Fruit fly (Drosophila melanogaster) whole organism, embryonic: Measurements from ENCODE around the gene Sodq.

Source experiments
- Atf-2 ChIP-seq: fragments of 200-800 bp; sonication (Bioruptor generic); optimal IDR thresholded peaks from 2 replicates; lab custom pipeline; 2016; ENCODE audit warnings: missing biosample characterization, missing genetic modification characterization
- Bdp1 ChIP-seq: fragments of 200-800 bp; sonication (Bioruptor generic); optimal IDR thresholded peaks from 3 replicates; lab custom pipeline; 2016; ENCODE audit warnings: missing biosample characterization, missing genetic modification characterization
- C15 ChIP-seq: fragments of 200-800 bp; sonication (Bioruptor generic); IDR thresholded peaks from 3 replicates; pipeline ENCODE4 v1.3.6; 2022; ENCODE audit warnings: missing biosample characterization, missing genetic modification characterization
- CG10565 ChIP-seq: fragments of 200-800 bp; sonication (Bioruptor generic); optimal IDR thresholded peaks from 3 replicates; lab custom pipeline; 2016; ENCODE audit warnings: missing biosample characterization, mild to moderate bottlenecking, missing genetic modification characterization
- CG11247 ChIP-seq: fragments of 200-800 bp; sonication (Bioruptor generic); IDR thresholded peaks from 2 replicates; pipeline ENCODE4 v1.3.6; 2022; ENCODE audit warnings: missing biosample characterization, missing genetic modification characterization
- CG11504 ChIP-seq: fragments of 200-800 bp; sonication (Bioruptor generic); optimal IDR thresholded peaks from 3 replicates; lab custom pipeline; 2019; ENCODE audit warnings: missing biosample characterization, mild to moderate bottlenecking, missing genetic modification characterization, moderate library complexity
- CG12236 ChIP-seq: fragments of 200-800 bp; sonication (Bioruptor generic); optimal IDR thresholded peaks from 2 replicates; lab custom pipeline; 2016; ENCODE audit warnings: missing biosample characterization, missing genetic modification characterization
- CG13123 ChIP-seq: fragments of 200-800 bp; sonication (Bioruptor generic); optimal IDR thresholded peaks from 2 replicates; lab custom pipeline; 2016; ENCODE audit warnings: missing biosample characterization, missing genetic modification characterization
- CG15601 ChIP-seq: fragments of 200-800 bp; sonication (Bioruptor generic); optimal IDR thresholded peaks from 3 replicates; lab custom pipeline; 2019; ENCODE audit warnings: missing biosample characterization, mild to moderate bottlenecking, missing genetic modification characterization, moderate library complexity
- CG16779 ChIP-seq: fragments of 200-800 bp; sonication (Bioruptor generic); IDR thresholded peaks from 2 replicates; pipeline ENCODE4 v1.3.6; 2022; ENCODE audit warnings: missing biosample characterization, missing genetic modification characterization
- CG17186 ChIP-seq: fragments of 200-800 bp; sonication (Bioruptor generic); optimal IDR thresholded peaks from 3 replicates; lab custom pipeline; 2017; ENCODE audit warnings: missing biosample characterization, missing genetic modification reagents, missing genetic modification characterization
- CG17361 ChIP-seq: fragments of 200-800 bp; sonication (Bioruptor generic); IDR thresholded peaks from 3 replicates; pipeline ENCODE4 v1.3.6; 2022; ENCODE audit warnings: missing biosample characterization, missing genetic modification characterization
- CG17612 ChIP-seq: fragments of 200-800 bp; sonication (Bioruptor generic); IDR thresholded peaks from 2 replicates; pipeline ENCODE4 v1.3.6; 2022; ENCODE audit warnings: missing biosample characterization, missing genetic modification characterization
- CG17912 ChIP-seq: fragments of 200-800 bp; sonication (Bioruptor generic); optimal IDR thresholded peaks from 2 replicates; lab custom pipeline; 2018; ENCODE audit warnings: missing biosample characterization, mild to moderate bottlenecking, missing genetic modification characterization
- CG18262 ChIP-seq: fragments of 200-800 bp; optimal IDR thresholded peaks from 3 replicates; lab custom pipeline; 2019; ENCODE audit warnings: missing biosample characterization, mild to moderate bottlenecking, missing genetic modification characterization, moderate library complexity
- CG18599 ChIP-seq: fragments of 200-800 bp; sonication (Bioruptor generic); optimal IDR thresholded peaks from 3 replicates; lab custom pipeline; 2017; ENCODE audit warnings: missing biosample characterization, missing genetic modification characterization, mild to moderate bottlenecking, moderate library complexity, missing genetic modification reagents
- CG2129 ChIP-seq: fragments of 200-800 bp; sonication (Bioruptor generic); IDR thresholded peaks from 2 replicates; pipeline ENCODE4 v1.3.6; 2022; ENCODE audit warnings: missing biosample characterization, missing genetic modification characterization; ENCODE audit not compliant: partially characterized antibody
- CG30020 ChIP-seq: fragments of 200-800 bp; optimal IDR thresholded peaks from 2 replicates; lab custom pipeline; 2019; ENCODE audit warnings: missing biosample characterization, mild to moderate bottlenecking, missing genetic modification characterization, moderate library complexity
- CG34224 ChIP-seq: fragments of 200-800 bp; sonication (Bioruptor generic); IDR thresholded peaks from 3 replicates; pipeline ENCODE4 v1.3.6; 2022; ENCODE audit warnings: missing biosample characterization, missing genetic modification characterization; ENCODE audit not compliant: partially characterized antibody
- CG4404 ChIP-seq: fragments of 200-800 bp; sonication (Bioruptor generic); IDR thresholded peaks from 2 replicates; pipeline ENCODE4 v1.3.6; 2022; ENCODE audit warnings: missing biosample characterization, missing genetic modification characterization
- CG4854 ChIP-seq: fragments of 200-800 bp; sonication (Bioruptor generic); optimal IDR thresholded peaks from 2 replicates; lab custom pipeline; 2016; ENCODE audit warnings: missing biosample characterization, missing genetic modification characterization, inconsistent platforms
- CG6683 ChIP-seq: fragments of 200-800 bp; sonication (Bioruptor generic); optimal IDR thresholded peaks from 2 replicates; lab custom pipeline; 2017; ENCODE audit warnings: missing biosample characterization, mild to moderate bottlenecking, missing genetic modification characterization, missing genetic modification reagents
- CG9437 ChIP-seq: fragments of 200-800 bp; sonication (Bioruptor generic); optimal IDR thresholded peaks from 2 replicates; lab custom pipeline; 2018; ENCODE audit warnings: missing biosample characterization, mild to moderate bottlenecking, missing genetic modification characterization
- Dref ChIP-seq: fragments of 200-800 bp; sonication (Bioruptor generic); IDR thresholded peaks from 2 replicates; pipeline ENCODE4 v1.3.6; 2022; ENCODE audit warnings: missing biosample characterization, missing genetic modification characterization
- HLHmδ ChIP-seq: fragments of 200-800 bp; sonication (Bioruptor generic); optimal IDR thresholded peaks from 2 replicates; lab custom pipeline; 2018; ENCODE audit warnings: missing biosample characterization, mild to moderate bottlenecking, missing genetic modification characterization, moderate library complexity
- Myb ChIP-seq: fragments of 200-800 bp; sonication (Bioruptor generic); optimal IDR thresholded peaks from 2 replicates; lab custom pipeline; 2016; ENCODE audit warnings: missing biosample characterization, missing genetic modification characterization
- Nf-YC ChIP-seq: fragments of 200-800 bp; optimal IDR thresholded peaks from 3 replicates; lab custom pipeline; 2019; ENCODE audit warnings: missing biosample characterization, mild to moderate bottlenecking, missing genetic modification characterization, moderate library complexity
- NfI ChIP-seq: fragments of 200-800 bp; sonication (Bioruptor generic); optimal IDR thresholded peaks from 3 replicates; lab custom pipeline; 2018; ENCODE audit warnings: missing biosample characterization, mild to moderate bottlenecking, missing genetic modification characterization, moderate library complexity
- Oli ChIP-seq: fragments of 200-800 bp; sonication (Bioruptor generic); optimal IDR thresholded peaks from 2 replicates; lab custom pipeline; 2018; ENCODE audit warnings: missing biosample characterization, mild to moderate bottlenecking, missing genetic modification characterization, moderate library complexity
- Xbp1 ChIP-seq: fragments of 200-800 bp; sonication (Bioruptor generic); optimal IDR thresholded peaks from 3 replicates; lab custom pipeline; 2016; ENCODE audit warnings: missing biosample characterization, mild to moderate bottlenecking, missing genetic modification characterization
- Xrp1 ChIP-seq: fragments of 200-800 bp; sonication (Bioruptor generic); IDR thresholded peaks from 2 replicates; pipeline ENCODE4 v1.3.6; 2022; ENCODE audit warnings: missing biosample characterization, missing genetic modification characterization
- croc ChIP-seq: fragments of 200-800 bp; sonication (Bioruptor generic); conservative IDR thresholded peaks from 3 replicates; pipeline ENCODE4 v1.3.6; 2022; ENCODE audit warnings: missing biosample characterization, missing genetic modification characterization
- crol ChIP-seq: fragments of 200-800 bp; sonication (Bioruptor generic); IDR thresholded peaks from 2 replicates; pipeline ENCODE4 v1.3.6; 2022; ENCODE audit warnings: missing biosample characterization, missing genetic modification characterization
- esg ChIP-seq: fragments of 200-800 bp; sonication (Bioruptor generic); conservative IDR thresholded peaks from 2 replicates; pipeline ENCODE4 v1.3.6; 2022; ENCODE audit warnings: missing biosample characterization, missing genetic modification characterization
- eyg ChIP-seq: fragments of 200-800 bp; sonication (Bioruptor generic); optimal IDR thresholded peaks from 3 replicates; lab custom pipeline; 2016; ENCODE audit warnings: missing biosample characterization, missing genetic modification characterization
- gce ChIP-seq: fragments of 200-800 bp; sonication (Bioruptor generic); IDR thresholded peaks from 3 replicates; pipeline ENCODE4 v1.3.6; 2022; ENCODE audit warnings: missing biosample characterization, missing genetic modification characterization
- gcm2 ChIP-seq: fragments of 200-800 bp; sonication (Bioruptor generic); optimal IDR thresholded peaks from 2 replicates; lab custom pipeline; 2016; ENCODE audit warnings: missing biosample characterization, missing genetic modification characterization
- gsb-n ChIP-seq: fragments of 200-800 bp; sonication (Bioruptor generic); optimal IDR thresholded peaks from 3 replicates; lab custom pipeline; 2018; ENCODE audit warnings: missing biosample characterization, mild to moderate bottlenecking, missing genetic modification characterization
- kay ChIP-seq: fragments of 200-800 bp; sonication (Bioruptor generic); optimal IDR thresholded peaks from 2 replicates; lab custom pipeline; 2016; ENCODE audit warnings: missing biosample characterization, missing genetic modification characterization
- klu ChIP-seq: fragments of 200-800 bp; sonication (Bioruptor generic); IDR thresholded peaks from 2 replicates; pipeline ENCODE4 v1.3.6; 2022; ENCODE audit warnings: missing biosample characterization, missing genetic modification characterization
- lab ChIP-seq: fragments of 200-800 bp; sonication (Bioruptor generic); optimal IDR thresholded peaks from 3 replicates; lab custom pipeline; 2017; ENCODE audit warnings: missing biosample characterization, missing genetic modification characterization, mild to moderate bottlenecking, moderate library complexity, missing genetic modification reagents
- pho ChIP-seq: fragments of 200-800 bp; sonication (Bioruptor generic); optimal IDR thresholded peaks from 2 replicates; lab custom pipeline; 2016; ENCODE audit warnings: missing biosample characterization, missing genetic modification characterization
- pita ChIP-seq: fragments of 200-800 bp; sonication (Bioruptor generic); optimal IDR thresholded peaks from 2 replicates; lab custom pipeline; 2017; ENCODE audit warnings: missing biosample characterization, mild to moderate bottlenecking, missing genetic modification characterization
- psq ChIP-seq: fragments of 200-800 bp; sonication (Bioruptor generic); optimal IDR thresholded peaks from 2 replicates; lab custom pipeline; 2017; ENCODE audit warnings: missing biosample characterization, missing genetic modification characterization
- row ChIP-seq: fragments of 200-800 bp; sonication (Bioruptor generic); IDR thresholded peaks from 3 replicates; pipeline ENCODE4 v1.3.6; 2022; ENCODE audit warnings: missing biosample characterization, missing genetic modification characterization
- sima ChIP-seq: fragments of 200-800 bp; sonication (Bioruptor generic); optimal IDR thresholded peaks from 2 replicates; lab custom pipeline; 2016; ENCODE audit warnings: missing biosample characterization, missing genetic modification characterization
- ssp ChIP-seq: fragments of 200-800 bp; sonication (Bioruptor generic); IDR thresholded peaks from 2 replicates; pipeline ENCODE4 v1.3.6; 2022; ENCODE audit warnings: missing biosample characterization, missing genetic modification characterization
- stwl ChIP-seq: fragments of 200-800 bp; sonication (Bioruptor generic); optimal IDR thresholded peaks from 3 replicates; lab custom pipeline; 2018; ENCODE audit warnings: missing biosample characterization, mild to moderate bottlenecking, missing genetic modification characterization, moderate library complexity
- ttk ChIP-seq: fragments of 200-800 bp; sonication (Bioruptor generic); IDR thresholded peaks from 2 replicates; pipeline ENCODE4 v2.1.2; 2022; ENCODE audit warnings: missing biosample characterization, missing genetic modification characterization
- yki ChIP-seq: fragments of >200 bp; optimal IDR thresholded peaks from 3 replicates; lab custom pipeline; 2018

Sodq gene

dm6 chr3R:25880198-25880970, 15.2 kb upstream of the Sodq start (continued):
- TF ChIP-seq crol (peak; percentile 92), CG16779 (GFP tag; lab: Robert Waterston, UW) (no peak), CG4404 (GFP tag; lab: Robert Waterston, UW) (no peak), CG13123 (no peak), CG34224 (no peak), CG18599 (peak; percentile 77), Dref (no peak), CG9437 (peak; percentile 47), stwl (tag; lab: Kevin White, UChicago) (no peak), lab (GFP tag; lab: Kevin White, UChicago) (peak; percentile 72), NfI (GFP tag; lab: Kevin White, UChicago) (peak; percentile 22), Nf-YC (tag; lab: Kevin White, UChicago) (peak; percentile 1), croc (no peak; the same call in 2 of the 3 replicates), gsb-n (tag; lab: Kevin White, UChicago) (peak; percentile 54), CG2129 (GFP tag; lab: Robert Waterston, UW) (no peak), CG12236 (no peak), CG17186 (GFP tag; lab: Kevin White, UChicago) (no peak), yki (lab: Kevin White, UChicago) (peak; percentile 13), gcm2 (GFP tag; lab: Kevin White, UChicago) (no peak), Atf-2 (no peak), row (GFP tag; lab: Robert Waterston, UW) (peak; percentile 71), Bdp1 (GFP tag; lab: Kevin White, UChicago) (no peak), CG17912 (GFP tag; lab: Kevin White, UChicago) (no peak), eyg (GFP tag; lab: Kevin White, UChicago) (no peak), kay (no peak), CG17361 (GFP tag; lab: Robert Waterston, UW) (peak; percentile 79), CG6683 (GFP tag; lab: Kevin White, UChicago) (peak; percentile 3), Xbp1 (GFP tag; lab: Kevin White, UChicago) (peak; percentile 31), Myb (GFP tag; lab: Kevin White, UChicago) (peak; percentile 3), pita (GFP tag; lab: Kevin White, UChicago) (no peak), esg (GFP tag; lab: Robert Waterston, UW) (0 out of 2 replicates have a peak, but pooled peaks have one; percentile 20), CG4854 (GFP tag; lab: Kevin White, UChicago) (no peak), klu (0 out of 2 replicates have a peak, but pooled peaks have one; percentile 37), pho (GFP tag; lab: Kevin White, UChicago) (no peak), Oli (tag; lab: Kevin White, UChicago) (peak; percentile 47), psq (GFP tag; lab: Kevin White, UChicago) (no peak), CG11504 (peak; percentile 70), ssp (0 out of 2 replicates have a peak, but pooled peaks have one; percentile 22), gce (GFP tag; lab: Robert Waterston, UW) (no peak), CG17612 (GFP tag; lab: Robert Waterston, UW) (no peak), CG11247 (GFP tag; lab: Robert Waterston, UW) (no peak), CG15601 (tag; lab: Kevin White, UChicago) (peak; percentile 63), CG30020 (tag; lab: Kevin White, UChicago) (no peak), HLHmδ (no peak), Xrp1 (GFP tag; lab: Robert Waterston, UW) (peak; percentile 67), ttk (GFP tag; lab: Robert Waterston, UW) (0 out of 2 replicates have a peak, but pooled peaks have one; percentile 5), sima (GFP tag; lab: Kevin White, UChicago) (no peak), CG18262 (tag; lab: Kevin White, UChicago) (peak; percentile 82), CG10565 (GFP tag; lab: Kevin White, UChicago) (no peak), C15 (no peak)
